Fruit fly (Drosophila melanogaster) whole organism, wandering third instar larva: ENCODE results near the gene tho2.

Experiments
- Abd-B ChIP-seq: fragments of >200 bp; optimal IDR thresholded peaks from 2 replicates; lab custom pipeline; 2017; ENCODE audit warnings: missing biosample characterization, missing genetic modification characterization
- CG32264 ChIP-seq: fragments of 200-800 bp; sonication (Bioruptor generic); optimal IDR thresholded peaks from 2 replicates; lab custom pipeline; 2016; ENCODE audit warnings: missing biosample characterization, missing genetic modification characterization
- CG9705 ChIP-seq: fragments of 200-800 bp; sonication (Bioruptor generic); optimal IDR thresholded peaks from 2 replicates; lab custom pipeline; 2018; ENCODE audit warnings: missing biosample characterization, mild to moderate bottlenecking, missing genetic modification characterization
- CrebA ChIP-seq: fragments of 200-800 bp; sonication (Bioruptor generic); optimal IDR thresholded peaks from 2 replicates; lab custom pipeline; 2016; ENCODE audit warnings: missing biosample characterization, mild to moderate bottlenecking, missing genetic modification characterization, borderline replicate concordance
- Dfd ChIP-seq: fragments of >200 bp; optimal IDR thresholded peaks from 2 replicates; lab custom pipeline; 2017; ENCODE audit warnings: missing biosample characterization, missing genetic modification characterization
- Dif ChIP-seq: fragments of 200-275, 200-300 bp; sonication (Bioruptor generic); optimal IDR thresholded peaks from 2 replicates; lab custom pipeline; 2018; ENCODE audit warnings: missing biosample characterization, missing genetic modification characterization; ENCODE audit not compliant: partially characterized antibody
- GATAd ChIP-seq: sonication (Bioruptor generic); optimal IDR thresholded peaks from 2 replicates; lab custom pipeline; 2016; ENCODE audit warnings: missing biosample characterization, missing genetic modification characterization
- HLH106 ChIP-seq: fragments of 200-800 bp; optimal IDR thresholded peaks from 3 replicates; lab custom pipeline; 2019; ENCODE audit warnings: missing biosample characterization, mild to moderate bottlenecking, missing genetic modification characterization, moderate library complexity
- Hnf4 ChIP-seq: fragments of 200-800 bp; sonication (Bioruptor generic); optimal IDR thresholded peaks from 2 replicates; lab custom pipeline; 2016; ENCODE audit warnings: missing biosample characterization, mild to moderate bottlenecking, missing genetic modification characterization
- Hr78 ChIP-seq: fragments of >200 bp; optimal IDR thresholded peaks from 2 replicates; lab custom pipeline; 2017; ENCODE audit warnings: missing biosample characterization, missing genetic modification characterization
- Hr83 ChIP-seq: fragments of 200-300 bp; sonication (Bioruptor generic); optimal IDR thresholded peaks from 2 replicates; lab custom pipeline; 2016; ENCODE audit warnings: missing biosample characterization, mild to moderate bottlenecking, missing genetic modification characterization, moderate library complexity; ENCODE audit not compliant: poor library complexity, severe bottlenecking
- Jra ChIP-seq: sonication (Bioruptor generic); optimal IDR thresholded peaks from 2 replicates; lab custom pipeline; 2016; ENCODE audit warnings: missing biosample characterization, missing genetic modification characterization
- Myc ChIP-seq: fragments of >200 bp; optimal IDR thresholded peaks from 2 replicates; lab custom pipeline; 2017
- N ChIP-seq: fragments of >200 bp; optimal IDR thresholded peaks from 2 replicates; lab custom pipeline; 2018; ENCODE audit warnings: missing biosample characterization, missing external identifiers, missing genetic modification characterization
- OdsH ChIP-seq: fragments of 200-800 bp; sonication (Bioruptor generic); optimal IDR thresholded peaks from 2 replicates; lab custom pipeline; 2016; ENCODE audit warnings: missing biosample characterization, mild to moderate bottlenecking, missing genetic modification characterization
- Rel ChIP-seq, 2 experiments: fragments of 200-800 bp; sonication (Bioruptor generic) in 1 of 2; optimal IDR thresholded peaks; 2 replicates in 1 of 2; 3 replicates in 1 of 2; lab custom pipeline; 2016 to 2019; ENCODE audit warnings: mild to moderate bottlenecking in 2 of 2, missing biosample characterization in 2 of 2, missing genetic modification characterization in 2 of 2, moderate library complexity in 1 of 2
- Sp1 ChIP-seq: fragments of 200-800 bp; sonication (Bioruptor generic); optimal IDR thresholded peaks from 3 replicates; lab custom pipeline; 2019; ENCODE audit warnings: missing biosample characterization, mild to moderate bottlenecking, missing genetic modification characterization, moderate library complexity
- Vsx2 ChIP-seq: fragments of 200-300, 225-300 bp; sonication (Bioruptor generic); optimal IDR thresholded peaks from 2 replicates; lab custom pipeline; 2018; ENCODE audit warnings: missing biosample characterization, missing genetic modification characterization; ENCODE audit not compliant: partially characterized antibody
- br ChIP-seq: fragments of 200-800 bp; sonication (Bioruptor generic); optimal IDR thresholded peaks from 2 replicates; lab custom pipeline; 2016; ENCODE audit warnings: missing biosample characterization, missing genetic modification characterization
- brk ChIP-seq: fragments of 200-800 bp; sonication (Bioruptor generic); optimal IDR thresholded peaks from 2 replicates; lab custom pipeline; 2016; ENCODE audit warnings: missing biosample characterization, mild to moderate bottlenecking, missing genetic modification characterization
- dl ChIP-seq, 2 experiments: fragments of 175-275, 200-275 bp in 1 of 2; fragments of 200-275 bp in 1 of 2; sonication (Bioruptor generic); optimal IDR thresholded peaks; lab custom pipeline; 2018; ENCODE audit warnings: mild to moderate bottlenecking in 2 of 2, missing biosample characterization in 2 of 2, missing genetic modification characterization in 2 of 2, moderate library complexity in 2 of 2; ENCODE audit not compliant: partially characterized antibody in 2 of 2, insufficient read depth in 1 of 2
- dmrt93B ChIP-seq: fragments of 200-800 bp; sonication (Bioruptor generic); optimal IDR thresholded peaks from 2 replicates; lab custom pipeline; 2018; ENCODE audit warnings: missing biosample characterization, mild to moderate bottlenecking, missing genetic modification characterization
- dsf ChIP-seq: sonication (Bioruptor generic); optimal IDR thresholded peaks from 2 replicates; lab custom pipeline; 2016; ENCODE audit warnings: missing biosample characterization, missing genetic modification characterization, borderline replicate concordance
- ey ChIP-seq: fragments of 200-800 bp; sonication (Bioruptor generic); optimal IDR thresholded peaks from 2 replicates; lab custom pipeline; 2016; ENCODE audit warnings: missing biosample characterization, missing genetic modification characterization
- foxo ChIP-seq, 2 experiments: fragments of 200-800 bp; sonication (Bioruptor generic); optimal IDR thresholded peaks; 2 replicates in 1 of 2; 3 replicates in 1 of 2; lab custom pipeline; 2016 to 2017; ENCODE audit warnings: missing biosample characterization in 2 of 2, missing genetic modification characterization in 2 of 2
- fru ChIP-seq: fragments of 200-800 bp; sonication (Bioruptor generic); optimal IDR thresholded peaks from 3 replicates; lab custom pipeline; 2016; ENCODE audit warnings: missing biosample characterization, mild to moderate bottlenecking, missing genetic modification characterization
- h ChIP-seq: fragments of 200-800 bp; sonication (Bioruptor generic); optimal IDR thresholded peaks from 3 replicates; lab custom pipeline; 2016; ENCODE audit warnings: missing biosample characterization, mild to moderate bottlenecking, missing genetic modification characterization
- jim ChIP-seq: fragments of 175-275, 200-325 bp; sonication (Bioruptor generic); optimal IDR thresholded peaks from 2 replicates; lab custom pipeline; 2016; ENCODE audit warnings: missing biosample characterization, mild to moderate bottlenecking, missing genetic modification characterization
- lola ChIP-seq: fragments of >200 bp; optimal IDR thresholded peaks from 2 replicates; lab custom pipeline; 2017; ENCODE audit warnings: missing biosample characterization, missing genetic modification characterization
- psq ChIP-seq: fragments of 200-800 bp; sonication (Bioruptor generic); optimal IDR thresholded peaks from 3 replicates; lab custom pipeline; 2017; ENCODE audit warnings: missing biosample characterization, mild to moderate bottlenecking, missing genetic modification characterization, moderate library complexity
- rgr ChIP-seq: fragments of 200-800 bp; sonication (Bioruptor generic); optimal IDR thresholded peaks from 3 replicates; lab custom pipeline; 2016; ENCODE audit warnings: missing biosample characterization, mild to moderate bottlenecking, missing genetic modification characterization
- sage ChIP-seq: fragments of 200-800 bp; sonication (Bioruptor generic); optimal IDR thresholded peaks from 2 replicates; lab custom pipeline; 2016; ENCODE audit warnings: missing biosample characterization, mild to moderate bottlenecking, missing genetic modification characterization
- sv ChIP-seq: fragments of 200-800 bp; sonication (Bioruptor generic); optimal IDR thresholded peaks from 3 replicates; lab custom pipeline; 2016; ENCODE audit warnings: missing biosample characterization, missing genetic modification characterization

tho2 gene

DNA sequence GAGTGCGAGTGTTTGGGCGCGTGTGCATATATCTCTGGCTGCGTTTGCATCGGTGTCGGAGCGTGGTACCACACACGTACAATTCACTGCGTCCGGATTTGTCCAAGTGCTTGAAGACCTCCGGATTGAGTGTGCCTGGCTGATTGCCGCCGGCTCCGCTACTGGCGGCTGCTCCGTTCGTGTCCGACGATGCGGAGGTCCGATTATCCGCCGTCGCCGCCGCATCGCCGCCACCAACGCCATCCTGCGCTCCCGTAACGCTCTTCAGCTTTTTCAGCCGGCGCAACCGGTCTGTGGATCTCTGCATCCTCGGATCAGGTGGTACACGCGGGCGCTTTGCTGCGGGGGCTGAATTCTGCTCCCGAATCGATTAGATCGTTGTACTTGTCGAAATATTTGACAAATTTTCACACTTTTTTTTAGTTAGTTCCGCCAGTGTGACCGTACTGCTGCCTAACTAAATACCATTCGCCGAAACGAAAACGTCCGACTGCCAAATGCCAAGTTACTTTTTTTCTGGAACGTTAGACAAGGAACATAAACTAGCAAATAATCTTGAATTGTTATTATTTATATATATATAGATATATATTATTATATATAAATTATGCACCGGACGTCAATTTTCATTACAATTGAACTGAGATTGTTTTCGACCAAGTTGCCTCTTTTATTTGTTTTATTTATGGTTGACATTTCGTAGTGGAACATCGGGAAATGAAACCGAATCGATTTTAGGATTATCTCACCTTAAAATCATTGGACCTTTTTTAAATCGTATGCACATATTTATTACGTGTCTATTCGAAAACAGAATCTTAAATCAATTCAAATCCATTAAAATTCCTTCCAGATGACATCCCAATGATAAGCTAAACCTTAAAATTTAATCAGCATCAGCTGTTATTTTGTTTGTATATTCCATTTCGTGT, at the start of gene tho2:
TSS of gene tho2 (minus strand) at position 463 of the 932 bp plus-strand sequence.
- no peak for TF ChIP-seq OdsH (GFP tag; lab: Kevin White, UChicago)
- no peak for TF ChIP-seq foxo (GFP tag; optimal IDR thresholded peaks at IDR 0.05; lab: Kevin White, UChicago)
- TF ChIP-seq Dfd (GFP tag; lab: Kevin White, UChicago) = no peak
- no peak for TF ChIP-seq h (GFP tag; lab: Kevin White, UChicago)
- TF ChIP-seq Dif (GFP tag; lab: Kevin White, UChicago) = no peak
- TF ChIP-seq lola (GFP tag; lab: Kevin White, UChicago) = no peak
- no peak for TF ChIP-seq fru (GFP tag; lab: Kevin White, UChicago)
- no peak for TF ChIP-seq Hnf4 (GFP tag; lab: Kevin White, UChicago)
- TF ChIP-seq GATAd = no peak
- no peak for TF ChIP-seq Hr83
- no peak for TF ChIP-seq ey

DNA sequence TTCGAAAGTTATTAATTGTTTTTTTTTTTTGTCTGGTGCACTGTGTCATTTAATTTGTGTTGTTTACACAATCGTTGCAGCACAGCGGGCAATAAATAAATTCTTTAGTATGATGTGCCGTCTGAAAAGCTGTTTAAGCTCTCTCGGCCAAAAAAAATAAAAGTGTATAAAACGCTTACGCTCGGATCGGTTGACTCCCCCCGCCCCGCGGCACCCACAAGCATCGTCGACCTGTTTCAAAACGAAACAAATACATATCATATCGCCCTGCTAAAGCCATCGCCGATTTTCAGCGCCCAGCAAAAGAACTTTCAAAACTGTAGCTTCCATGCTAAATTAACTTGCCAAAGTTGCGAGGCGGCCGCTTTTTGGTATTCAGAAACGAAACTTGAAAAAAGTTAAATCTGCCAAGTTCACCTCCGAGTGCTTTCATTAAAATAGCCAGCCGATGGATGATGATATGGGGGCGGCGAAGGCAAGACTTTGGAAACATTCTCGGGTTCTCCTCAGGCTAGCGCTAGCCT, 49.4 kb upstream of the tho2 start:
- TF ChIP-seq sv (GFP tag; lab: Kevin White, UChicago) (no peak), dmrt93B (GFP tag; lab: Kevin White, UChicago) (no peak), Vsx2 (peak; percentile 32), sage (GFP tag; lab: Kevin White, UChicago) (peak; percentile 4), lola (GFP tag; lab: Kevin White, UChicago) (no peak), h (GFP tag; lab: Kevin White, UChicago) (peak; percentile 2), Jra (no peak), jim (no peak), fru (GFP tag; lab: Kevin White, UChicago) (no peak), Hnf4 (GFP tag; lab: Kevin White, UChicago) (no peak), dl (GFP tag; optimal IDR thresholded peaks at IDR 0.05; lab: Kevin White, UChicago; ENCODE audit: insufficient read depth in 1 of 2, partially characterized antibody in 2 of 2) (no peak), Rel (GFP tag; optimal IDR thresholded peaks at IDR 0.05; lab: Kevin White, UChicago) (no peak), Rel (tag; optimal IDR thresholded peaks at IDR 0.05; lab: Kevin White, UChicago) (peak; percentile 30), N (GFP tag; lab: Kevin White, UChicago) (no peak), psq (no peak), Dif (GFP tag; lab: Kevin White, UChicago) (peak; percentile 67), OdsH (GFP tag; lab: Kevin White, UChicago) (no peak), Hr83 (no peak)

DNA sequence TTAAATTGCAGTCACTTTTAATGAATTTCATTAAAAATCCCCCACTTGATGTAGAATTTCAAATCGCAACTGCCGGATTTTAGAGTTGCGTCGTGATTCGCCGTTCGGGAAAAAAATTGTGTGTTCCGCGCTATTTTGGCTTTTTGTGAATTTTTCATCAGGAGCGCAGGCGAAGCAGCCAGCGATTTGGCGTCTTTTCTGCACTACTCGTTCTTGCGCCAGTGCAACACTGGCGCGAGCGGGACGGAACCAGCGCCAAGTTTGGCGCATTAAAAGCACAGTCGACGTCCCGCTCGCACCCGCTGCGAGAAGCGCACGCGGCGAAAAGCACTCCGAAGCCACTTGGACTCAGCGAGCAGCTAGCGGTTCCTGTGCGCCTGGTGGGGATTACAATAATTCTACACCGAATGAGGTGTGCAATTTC, 48.4 kb upstream of the tho2 start:
- no peak for TF ChIP-seq CG32264 (GFP tag; lab: Kevin White, UChicago)
- peak; percentile 1 to 13 for TF ChIP-seq foxo (GFP tag; optimal IDR thresholded peaks at IDR 0.05; lab: Kevin White, UChicago)
- no peak for TF ChIP-seq sv (GFP tag; lab: Kevin White, UChicago)
- peak; percentile 46 for TF ChIP-seq OdsH (GFP tag; lab: Kevin White, UChicago)
- peak; percentile 94 for TF ChIP-seq Vsx2
- no peak for TF ChIP-seq brk (GFP tag; lab: Kevin White, UChicago)
- peak; percentile 32 for TF ChIP-seq CG9705 (GFP tag; lab: Kevin White, UChicago)
- TF ChIP-seq psq = peak; percentile 13
- TF ChIP-seq Hr83 = peak; percentile 55
- TF ChIP-seq HLH106 (tag; lab: Kevin White, UChicago) = peak; percentile 55
- TF ChIP-seq rgr (GFP tag; lab: Kevin White, UChicago) = peak; percentile 44
- TF ChIP-seq dsf (GFP tag; lab: Kevin White, UChicago) = no peak
- no peak for TF ChIP-seq Jra
- TF ChIP-seq Abd-B = no peak
- TF ChIP-seq CrebA (GFP tag; lab: Kevin White, UChicago) = peak; percentile 76
- no peak for TF ChIP-seq ey
- peak; percentile 23 for TF ChIP-seq fru (GFP tag; lab: Kevin White, UChicago)
- no peak for TF ChIP-seq Rel (GFP tag; optimal IDR thresholded peaks at IDR 0.05; lab: Kevin White, UChicago)
- TF ChIP-seq Rel (tag; optimal IDR thresholded peaks at IDR 0.05; lab: Kevin White, UChicago) = peak; percentile 95
- peak; percentile 18 for TF ChIP-seq dmrt93B (GFP tag; lab: Kevin White, UChicago)
- TF ChIP-seq Myc = peak; percentile 44
- TF ChIP-seq h (GFP tag; lab: Kevin White, UChicago) = peak; percentile 83
- TF ChIP-seq Sp1 = peak; percentile 51
- no peak for TF ChIP-seq jim
- TF ChIP-seq br (GFP tag; lab: Kevin White, UChicago) = peak; percentile 9
- peak; percentile 40 to 86 for TF ChIP-seq dl (GFP tag; optimal IDR thresholded peaks at IDR 0.05; lab: Kevin White, UChicago; ENCODE audit: insufficient read depth in 1 of 2, partially characterized antibody in 2 of 2)
- TF ChIP-seq Hr78 = no peak
- peak; percentile 90 for TF ChIP-seq Dif (GFP tag; lab: Kevin White, UChicago)
- TF ChIP-seq, all 38 proteins: peak for 18
